Fruit fly (Drosophila melanogaster) whole organism, embryonic: ENCODE measurements around the gene Nup107.
A peak's percentile ranks its signal among the peaks of the same experiment; 100 is the strongest.

Experiments used
- Aef1 ChIP-seq: fragments of 200-800 bp; sonication (Bioruptor generic); IDR thresholded peaks from 3 replicates; pipeline ENCODE4 v1.3.6; 2022; ENCODE audit warnings: missing biosample characterization, missing genetic modification characterization
- Asciz ChIP-seq: fragments of 200-800 bp; sonication (Bioruptor generic); optimal IDR thresholded peaks from 2 replicates; lab custom pipeline; 2017; ENCODE audit warnings: missing biosample characterization, mild to moderate bottlenecking, missing genetic modification characterization, missing genetic modification reagents
- Awh ChIP-seq: fragments of 200-800 bp; sonication (Bioruptor generic); IDR thresholded peaks from 2 replicates; pipeline ENCODE4, ENCODE4 v1.3.6; 2022; ENCODE audit warnings: missing biosample characterization, missing genetic modification characterization
- CG11723 ChIP-seq: fragments of 200-800 bp; sonication (Bioruptor generic); optimal IDR thresholded peaks from 2 replicates; lab custom pipeline; 2017; ENCODE audit warnings: missing biosample characterization, mild to moderate bottlenecking, missing genetic modification characterization
- CG14667 ChIP-seq: fragments of 200-800 bp; sonication (Bioruptor generic); IDR thresholded peaks from 2 replicates; pipeline ENCODE4 v1.3.6; 2022; ENCODE audit warnings: missing biosample characterization, missing genetic modification characterization
- CG1529 ChIP-seq: fragments of 200-800 bp; sonication (Bioruptor generic); optimal IDR thresholded peaks from 3 replicates; lab custom pipeline; 2018; ENCODE audit warnings: missing biosample characterization, missing genetic modification characterization
- CG1603 ChIP-seq: fragments of 200-800 bp; sonication (Bioruptor generic); optimal IDR thresholded peaks from 2 replicates; lab custom pipeline; 2019; ENCODE audit warnings: missing biosample characterization, mild to moderate bottlenecking, missing genetic modification characterization, moderate library complexity
- CG17912 ChIP-seq: fragments of 200-800 bp; sonication (Bioruptor generic); optimal IDR thresholded peaks from 2 replicates; lab custom pipeline; 2018; ENCODE audit warnings: missing biosample characterization, mild to moderate bottlenecking, missing genetic modification characterization
- CG1792 ChIP-seq: fragments of 200-800 bp; sonication (Bioruptor generic); optimal IDR thresholded peaks from 2 replicates; lab custom pipeline; 2016; ENCODE audit warnings: missing biosample characterization, missing genetic modification characterization
- CG31365 ChIP-seq: fragments of 200-800 bp; sonication (Bioruptor generic); optimal IDR thresholded peaks from 2 replicates; lab custom pipeline; 2018; ENCODE audit warnings: missing biosample characterization, mild to moderate bottlenecking, missing genetic modification characterization
- CG31388 ChIP-seq: fragments of 200-800 bp; sonication (Bioruptor generic); optimal IDR thresholded peaks from 2 replicates; lab custom pipeline; 2016; ENCODE audit warnings: missing biosample characterization, missing genetic modification characterization
- CG33213 ChIP-seq: fragments of 200-800 bp; sonication (Bioruptor generic); optimal IDR thresholded peaks from 3 replicates; lab custom pipeline; 2016; ENCODE audit warnings: missing biosample characterization, missing genetic modification characterization
- CG33557 ChIP-seq: fragments of 200-800 bp; sonication (Bioruptor generic); optimal IDR thresholded peaks from 2 replicates; lab custom pipeline; 2019; ENCODE audit warnings: missing biosample characterization, mild to moderate bottlenecking, missing genetic modification characterization, moderate library complexity
- CG3726 ChIP-seq: fragments of 200-800 bp; sonication (Bioruptor generic); IDR thresholded peaks from 3 replicates; pipeline ENCODE4, ENCODE4 v1.3.6; 2022; ENCODE audit warnings: missing biosample characterization, missing genetic modification characterization
- CG3995 ChIP-seq: fragments of 200-800 bp; sonication (Bioruptor generic); optimal IDR thresholded peaks from 3 replicates; lab custom pipeline; 2016; ENCODE audit warnings: missing biosample characterization, missing genetic modification characterization
- CG4360 ChIP-seq: fragments of 200-800 bp; sonication (Bioruptor generic); IDR thresholded peaks from 2 replicates; pipeline ENCODE4 v1.3.6; 2022; ENCODE audit warnings: missing biosample characterization, missing genetic modification characterization
- CG43689 ChIP-seq: fragments of 200-800 bp; sonication (Bioruptor generic); IDR thresholded peaks from 2 replicates; pipeline ENCODE4 v1.3.6; 2022; ENCODE audit warnings: missing biosample characterization, missing genetic modification characterization
- CG8478 ChIP-seq: fragments of >200 bp; optimal IDR thresholded peaks from 2 replicates; lab custom pipeline; 2018
- CG9215 ChIP-seq: fragments of 200-800 bp; sonication (Bioruptor generic); IDR thresholded peaks from 2 replicates; pipeline ENCODE4 v1.3.6; 2022; ENCODE audit warnings: missing biosample characterization, missing genetic modification characterization
- Chrac-16 ChIP-seq: fragments of 200-800 bp; sonication (Bioruptor generic); optimal IDR thresholded peaks from 3 replicates; lab custom pipeline; 2016; ENCODE audit warnings: missing biosample characterization, missing genetic modification characterization
- Doc3 ChIP-seq: fragments of 200-800 bp; sonication (Bioruptor generic); IDR thresholded peaks from 3 replicates; pipeline ENCODE4 v1.3.6; 2022; ENCODE audit warnings: missing biosample characterization, missing genetic modification characterization; ENCODE audit not compliant: partially characterized antibody
- Drgx ChIP-seq: fragments of 200-800 bp; sonication (Bioruptor generic); IDR thresholded peaks from 2 replicates; pipeline ENCODE4 v1.3.6; 2022; ENCODE audit warnings: missing biosample characterization, missing genetic modification characterization
- Hmr ChIP-seq: fragments of 200-800 bp; sonication (Bioruptor generic); optimal IDR thresholded peaks from 3 replicates; lab custom pipeline; 2017; ENCODE audit warnings: mild to moderate bottlenecking, missing biosample characterization, missing genetic modification reagents, missing genetic modification characterization
- Hr51 ChIP-seq, 2 experiments: fragments of 200-800 bp; sonication (Bioruptor generic); optimal IDR thresholded peaks; 2 replicates in 1 of 2; 3 replicates in 1 of 2; lab custom pipeline; 2016 to 2018; ENCODE audit warnings: missing biosample characterization in 2 of 2, missing genetic modification characterization in 2 of 2, mild to moderate bottlenecking in 1 of 2, moderate library complexity in 1 of 2
- Jarid2 ChIP-seq: fragments of 200-800 bp; sonication (Bioruptor generic); optimal IDR thresholded peaks from 3 replicates; lab custom pipeline; 2017; ENCODE audit warnings: mild to moderate bottlenecking, missing biosample characterization, missing genetic modification reagents, missing genetic modification characterization
- Med ChIP-seq: fragments of 200-800 bp; sonication (Bioruptor generic); peaks from one replicate; lab custom pipeline; 2016; ENCODE audit warnings: missing biosample characterization, missing genetic modification characterization, mild to moderate bottlenecking, inconsistent platforms, moderate library complexity
- Mrtf ChIP-seq: fragments of 200-800 bp; sonication (Bioruptor generic); IDR thresholded peaks from 3 replicates; pipeline ENCODE4 v1.3.6; 2022; ENCODE audit warnings: missing biosample characterization, missing genetic modification characterization
- NfI ChIP-seq: fragments of 200-800 bp; sonication (Bioruptor generic); optimal IDR thresholded peaks from 3 replicates; lab custom pipeline; 2018; ENCODE audit warnings: missing biosample characterization, mild to moderate bottlenecking, missing genetic modification characterization, moderate library complexity
- Rfx ChIP-seq: fragments of 200-800 bp; sonication (Bioruptor generic); IDR thresholded peaks from 2 replicates; pipeline ENCODE4 v1.3.6; 2022; ENCODE audit warnings: missing biosample characterization, missing genetic modification characterization
- Sin3A ChIP-seq: fragments of >200 bp; optimal IDR thresholded peaks from 2 replicates; lab custom pipeline; 2018
- TFAM ChIP-seq: fragments of 200-800 bp; sonication (Bioruptor generic); optimal IDR thresholded peaks from 2 replicates; lab custom pipeline; 2017; ENCODE audit warnings: missing biosample characterization, missing genetic modification characterization, inconsistent platforms
- bigmax ChIP-seq: fragments of 200-800 bp; sonication (Bioruptor generic); optimal IDR thresholded peaks from 2 replicates; lab custom pipeline; 2018; ENCODE audit warnings: missing biosample characterization, mild to moderate bottlenecking, missing genetic modification characterization
- bsh ChIP-seq, 2 experiments: fragments of 200-800 bp; sonication (Bioruptor generic); optimal IDR thresholded peaks; 2 replicates each; lab custom pipeline; 2017 to 2018; ENCODE audit warnings: mild to moderate bottlenecking in 2 of 2, missing biosample characterization in 2 of 2, missing genetic modification characterization in 2 of 2, moderate library complexity in 1 of 2
- cas ChIP-seq: fragments of 200-800 bp; sonication (Bioruptor generic); IDR thresholded peaks from 2 replicates; pipeline ENCODE4 v1.3.6; 2022; ENCODE audit warnings: missing biosample characterization, missing genetic modification characterization
- dan ChIP-seq: fragments of 200-800 bp; sonication (Bioruptor generic); IDR thresholded peaks from 2 replicates; pipeline ENCODE4 v1.3.6; 2022; ENCODE audit warnings: missing biosample characterization, missing genetic modification characterization
- dimm ChIP-seq: fragments of 200-800 bp; sonication (Bioruptor generic); IDR thresholded peaks from 2 replicates; pipeline ENCODE4 v1.3.6; 2022; ENCODE audit warnings: missing biosample characterization, missing genetic modification characterization
- dmrt11E ChIP-seq: fragments of 200-800 bp; sonication (Bioruptor generic); optimal IDR thresholded peaks from 3 replicates; lab custom pipeline; 2018; ENCODE audit warnings: missing biosample characterization, mild to moderate bottlenecking, missing genetic modification characterization, moderate library complexity
- ftz-f1 ChIP-seq: fragments of 200-800 bp; sonication (Bioruptor generic); optimal IDR thresholded peaks from 2 replicates; lab custom pipeline; 2016; ENCODE audit warnings: missing biosample characterization, missing genetic modification characterization
- gcm ChIP-seq: fragments of 200-800 bp; sonication (Bioruptor generic); optimal IDR thresholded peaks from 2 replicates; lab custom pipeline; 2019; ENCODE audit warnings: missing biosample characterization, mild to moderate bottlenecking, missing genetic modification characterization, moderate library complexity
- grau ChIP-seq: fragments of 200-800 bp; optimal IDR thresholded peaks from 3 replicates; lab custom pipeline; 2019; ENCODE audit warnings: missing biosample characterization, mild to moderate bottlenecking, missing genetic modification characterization, moderate library complexity
- nmo ChIP-seq: fragments of 200-800 bp; sonication (Bioruptor generic); optimal IDR thresholded peaks from 2 replicates; lab custom pipeline; 2018; ENCODE audit warnings: missing biosample characterization, mild to moderate bottlenecking, missing genetic modification characterization, moderate library complexity
- oc ChIP-seq: fragments of 200-800 bp; sonication (Bioruptor generic); optimal IDR thresholded peaks from 2 replicates; lab custom pipeline; 2018; ENCODE audit warnings: missing biosample characterization, mild to moderate bottlenecking, missing genetic modification characterization, moderate library complexity
- row ChIP-seq: fragments of 200-800 bp; sonication (Bioruptor generic); IDR thresholded peaks from 3 replicates; pipeline ENCODE4 v1.3.6; 2022; ENCODE audit warnings: missing biosample characterization, missing genetic modification characterization
- salm ChIP-seq: fragments of 200-800 bp; sonication (Bioruptor generic); optimal IDR thresholded peaks from 2 replicates; lab custom pipeline; 2018; ENCODE audit warnings: missing biosample characterization, mild to moderate bottlenecking, missing genetic modification characterization
- slbo ChIP-seq: fragments of 200-800 bp; sonication (Bioruptor generic); IDR thresholded peaks from 2 replicates; pipeline ENCODE4 v1.3.6; 2022; ENCODE audit warnings: missing biosample characterization, missing genetic modification characterization
- trh ChIP-seq: fragments of 200-800 bp; sonication (Bioruptor generic); optimal IDR thresholded peaks from 2 replicates; lab custom pipeline; 2016; ENCODE audit warnings: missing biosample characterization, missing genetic modification characterization
- unc-4 ChIP-seq: fragments of 200-800 bp; sonication (Bioruptor generic); IDR thresholded peaks from 2 replicates; pipeline ENCODE4 v1.3.6; 2022; ENCODE audit warnings: missing biosample characterization, missing genetic modification characterization; ENCODE audit not compliant: partially characterized antibody
- vnd ChIP-seq: fragments of 200-800 bp; sonication (Bioruptor generic); IDR thresholded peaks from 3 replicates; pipeline ENCODE4 v1.3.6; 2022; ENCODE audit warnings: missing biosample characterization, missing genetic modification characterization; ENCODE audit not compliant: partially characterized antibody
- z ChIP-seq: fragments of 200-800 bp; sonication (Bioruptor generic); IDR thresholded peaks from 3 replicates; pipeline ENCODE4 v1.3.6; 2022; ENCODE audit warnings: missing biosample characterization, missing genetic modification characterization

Gene Nup107

DNA sequence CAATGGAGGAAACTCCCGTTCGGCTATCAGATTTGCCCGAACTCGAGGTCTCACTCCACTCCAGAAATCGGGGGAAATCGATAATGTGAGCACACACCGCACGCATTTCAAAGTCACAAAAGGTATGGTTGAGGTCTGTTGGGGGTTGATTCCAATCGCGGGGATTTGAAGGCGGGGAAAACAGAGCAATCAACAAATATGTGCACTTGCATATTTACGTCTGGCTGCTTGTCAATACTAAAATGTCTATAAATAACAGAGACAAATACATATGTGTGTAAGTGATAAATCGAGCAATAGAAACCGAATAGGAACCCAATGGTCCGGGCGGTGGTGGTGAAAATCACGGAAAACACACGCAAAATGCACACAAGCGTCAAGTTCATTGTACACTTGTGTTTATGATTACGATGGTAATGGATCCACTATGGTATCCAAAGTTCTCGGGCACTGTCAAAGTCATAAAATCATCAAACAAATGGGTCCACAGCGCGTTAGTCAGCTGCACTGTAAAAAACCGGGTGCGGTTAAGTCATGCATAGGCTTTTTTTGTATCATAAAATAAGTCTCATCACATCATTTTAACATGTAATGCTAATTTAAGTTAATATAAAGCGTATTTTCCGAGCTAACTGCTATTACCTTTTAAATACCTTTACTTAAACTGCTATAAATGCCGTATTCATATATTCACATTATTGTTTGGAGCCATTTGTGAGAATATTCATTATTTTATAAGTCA lies 16.2 kb upstream of the Nup107 start (continued):
- peak; percentile 20; the same call in 1 of the 2 replicates for TF ChIP-seq cas (GFP tag; lab: Robert Waterston, UW)
- no peak for TF ChIP-seq CG8478
- peak; percentile 79 for TF ChIP-seq Mrtf
- TF ChIP-seq Doc3 = no peak
- no peak for TF ChIP-seq Sin3A (lab: Kevin White, UChicago)
- peak; percentile 47; the same call in 1 of the 2 replicates for TF ChIP-seq dimm (GFP tag; lab: Robert Waterston, UW)
- TF ChIP-seq Chrac-16 (GFP tag; lab: Kevin White, UChicago) = peak; percentile 26
- TF ChIP-seq CG3726 (GFP tag; lab: Robert Waterston, UW) = peak; percentile 72; the same call in 1 of the 3 replicates
- TF ChIP-seq unc-4 (GFP tag; lab: Robert Waterston, UW) = no peak
- TF ChIP-seq bigmax = peak; percentile 69
- TF ChIP-seq TFAM (GFP tag; lab: Kevin White, UChicago) = peak; percentile 80
- TF ChIP-seq Awh = peak; percentile 96
- TF ChIP-seq trh (GFP tag; lab: Kevin White, UChicago) = peak; percentile 88
- TF ChIP-seq CG33213 (GFP tag; lab: Kevin White, UChicago) = peak; percentile 94
- peak; percentile 42; the same call in 1 of the 3 replicates for TF ChIP-seq row (GFP tag; lab: Robert Waterston, UW)
- peak; percentile 96 for TF ChIP-seq Med (GFP tag; lab: Kevin White, UChicago)
- peak; percentile 85 for TF ChIP-seq oc (tag; lab: Kevin White, UChicago)
- no peak for TF ChIP-seq vnd
- no peak for TF ChIP-seq CG9215 (GFP tag; lab: Robert Waterston, UW)
- TF ChIP-seq CG43689 (GFP tag; lab: Robert Waterston, UW) = 0 out of 2 replicates have a peak, but pooled peaks have one; percentile 36
- peak; percentile 48 to 81 for TF ChIP-seq Hr51 (GFP tag; optimal IDR thresholded peaks at IDR 0.05; lab: Kevin White, UChicago)
- peak; percentile 37 for TF ChIP-seq CG31388
- peak; percentile 93 for TF ChIP-seq Asciz (GFP tag; lab: Kevin White, UChicago)
- peak; percentile 9; the same call in 1 of the 2 replicates for TF ChIP-seq slbo (GFP tag; lab: Robert Waterston, UW)
- peak; percentile 53 for TF ChIP-seq CG17912 (GFP tag; lab: Kevin White, UChicago)
- no peak for TF ChIP-seq dan (GFP tag; lab: Robert Waterston, UW)
- TF ChIP-seq CG1603 (tag; lab: Kevin White, UChicago) = peak; percentile 97
- TF ChIP-seq CG11723 (GFP tag; lab: Kevin White, UChicago) = peak; percentile 91
- TF ChIP-seq Drgx (GFP tag; lab: Robert Waterston, UW) = peak; percentile 48
- peak; percentile 82 for TF ChIP-seq Hmr (GFP tag; lab: Kevin White, UChicago)
- peak; percentile 93 for TF ChIP-seq CG1529
- TF ChIP-seq salm (tag; lab: Kevin White, UChicago) = peak; percentile 82
- TF ChIP-seq CG33557 = peak; percentile 99
- peak; percentile 97 for TF ChIP-seq CG1792 (GFP tag; lab: Kevin White, UChicago)
- peak in 1 of 2 experiments; percentile 95 for TF ChIP-seq bsh (GFP tag; optimal IDR thresholded peaks at IDR 0.05; lab: Kevin White, UChicago)
- TF ChIP-seq grau (tag; lab: Kevin White, UChicago) = peak; percentile 64
- peak; percentile 75 for TF ChIP-seq CG31365
- TF ChIP-seq z (GFP tag; lab: Robert Waterston, UW) = peak; percentile 68
- peak; percentile 81 for TF ChIP-seq CG4360 (GFP tag; lab: Robert Waterston, UW)
- TF ChIP-seq dmrt11E = peak; percentile 98
- peak; percentile 16 for TF ChIP-seq CG3995 (GFP tag; lab: Kevin White, UChicago)
- peak; percentile 54; the same call in 1 of the 2 replicates for TF ChIP-seq Rfx (GFP tag; lab: Robert Waterston, UW)
- TF ChIP-seq Aef1 (GFP tag; lab: Robert Waterston, UW) = no peak
- peak; percentile 56 for TF ChIP-seq nmo
- TF ChIP-seq gcm (GFP tag; lab: Kevin White, UChicago) = peak; percentile 84
- peak; percentile 55 for TF ChIP-seq NfI (GFP tag; lab: Kevin White, UChicago)
- TF ChIP-seq CG14667 (GFP tag; lab: Robert Waterston, UW) = peak; percentile 25; the same call in 1 of the 2 replicates
- no peak for TF ChIP-seq ftz-f1 (GFP tag; lab: Kevin White, UChicago)
- peak; percentile 76 for TF ChIP-seq Jarid2
